Worm (Caenorhabditis elegans): ENCODE results near the gene Y62H9A.12.

Gene Y62H9A.12

ce11 chrX:11908226-11908625, 5.7 kb upstream of the Y62H9A.12 start:
- TF ChIP-seq ceh-83 (GFP tag; optimal IDR thresholded peaks at IDR 0.05), result no peak
- no peak for TF ChIP-seq nhr-237 (tag; optimal IDR thresholded peaks at IDR 0.05)
- TF ChIP-seq sem-2 (GFP tag; optimal IDR thresholded peaks at IDR 0.05), result no peak

- TF ChIP-seq pha-4 (tag; optimal IDR thresholded peaks at IDR 0.05) (no peak), ceh-39 (tag; optimal IDR thresholded peaks at IDR 0.05) (no peak), ham-2 (GFP tag; optimal IDR thresholded peaks at IDR 0.05) (no peak), drap-1 (GFP tag; optimal IDR thresholded peaks at IDR 0.05) (no peak), M03D4.4 (tag; optimal IDR thresholded peaks at IDR 0.05) (no peak), nhr-237 (tag; optimal IDR thresholded peaks at IDR 0.05) (no peak), mab-5 (tag; optimal IDR thresholded peaks at IDR 0.05) (no peak), lsy-2 (tag; optimal IDR thresholded peaks at IDR 0.05) (no peak), ztf-11 (tag; optimal IDR thresholded peaks at IDR 0.05) (no peak), mls-2 (tag; optimal IDR thresholded peaks at IDR 0.05) (no peak), unc-39 (tag; optimal IDR thresholded peaks at IDR 0.05) (no peak), flh-1 (GFP tag; optimal IDR thresholded peaks at IDR 0.05) (no peak), bed-3 (GFP tag; optimal IDR thresholded peaks at IDR 0.05) (no peak), cnd-1 (tag; optimal IDR thresholded peaks at IDR 0.05) (no peak), tbx-8 (GFP tag; optimal IDR thresholded peaks at IDR 0.05) (no peak)
Measured at ce11 chrX:11909168-11909567, 4.8 kb upstream of the Y62H9A.12 start.

- TF ChIP-seq elt-1 (tag; optimal IDR thresholded peaks at IDR 0.05; ENCODE audit: borderline replicate concordance, insufficient read depth) (no peak), mep-1 (tag; optimal IDR thresholded peaks at IDR 0.05) (no peak), mab-5 (tag; optimal IDR thresholded peaks at IDR 0.05) (no peak), nhr-237 (tag; optimal IDR thresholded peaks at IDR 0.05) (no peak), ztf-11 (tag; optimal IDR thresholded peaks at IDR 0.05) (no peak), zip-8 (tag; optimal IDR thresholded peaks at IDR 0.05) (no peak), bed-3 (GFP tag; optimal IDR thresholded peaks at IDR 0.05) (no peak), unc-120 (tag; optimal IDR thresholded peaks at IDR 0.05; ENCODE audit: poor library complexity, severe bottlenecking) (no peak), nhr-28 (tag; optimal IDR thresholded peaks at IDR 0.05) (no peak)
Measured at ce11 chrX:11910046-11910445, 3.9 kb upstream of the Y62H9A.12 start, which contains the start of gene Y62H9A.15. Gene Y62H9A.15, minus strand, starts transcription at chrX:11910145.

- TF ChIP-seq elt-1 (tag; optimal IDR thresholded peaks at IDR 0.05; ENCODE audit: borderline replicate concordance, insufficient read depth) (no peak), hlh-1 (tag; optimal IDR thresholded peaks at IDR 0.05) (no peak), cnd-1 (tag; optimal IDR thresholded peaks at IDR 0.05) (no peak), mep-1 (tag; optimal IDR thresholded peaks at IDR 0.05) (no peak), ceh-43 (GFP tag; optimal IDR thresholded peaks at IDR 0.05) (no peak), lin-13 (tag; optimal IDR thresholded peaks at IDR 0.05) (no peak), ces-1 (GFP tag; optimal IDR thresholded peaks at IDR 0.05) (no peak), ceh-39 (tag; optimal IDR thresholded peaks at IDR 0.05) (no peak), mab-5 (tag; optimal IDR thresholded peaks at IDR 0.05) (no peak), lin-32 (GFP tag; optimal IDR thresholded peaks at IDR 0.05) (no peak), ceh-83 (GFP tag; optimal IDR thresholded peaks at IDR 0.05) (no peak), unc-62 (GFP tag; optimal IDR thresholded peaks at IDR 0.05) (no peak), nhr-28 (tag; optimal IDR thresholded peaks at IDR 0.05) (no peak), snpc-4 (tag; optimal IDR thresholded peaks at IDR 0.05) (no peak), flh-1 (GFP tag; optimal IDR thresholded peaks at IDR 0.05) (no peak), elt-3 (tag; optimal IDR thresholded peaks at IDR 0.05) (no peak), drap-1 (GFP tag; optimal IDR thresholded peaks at IDR 0.05) (no peak), M03D4.4 (tag; optimal IDR thresholded peaks at IDR 0.05) (no peak)
Measured at ce11 chrX:11916705-11917104, 2.8 kb downstream of the Y62H9A.12 start, which contains the start of gene Y62H9A.13. Gene Y62H9A.13, plus strand, starts transcription at chrX:11917005.

- TF ChIP-seq ztf-11 (tag; optimal IDR thresholded peaks at IDR 0.05) (no peak), mls-2 (tag; optimal IDR thresholded peaks at IDR 0.05) (no peak), sem-2 (GFP tag; optimal IDR thresholded peaks at IDR 0.05) (no peak), ceh-83 (GFP tag; optimal IDR thresholded peaks at IDR 0.05) (no peak), nhr-2 (tag; optimal IDR thresholded peaks at IDR 0.05) (no peak), ham-2 (GFP tag; optimal IDR thresholded peaks at IDR 0.05) (no peak), unc-39 (tag; optimal IDR thresholded peaks at IDR 0.05) (no peak), zip-8 (tag; optimal IDR thresholded peaks at IDR 0.05) (no peak), M03D4.4 (tag; optimal IDR thresholded peaks at IDR 0.05) (no peak), elt-3 (tag; optimal IDR thresholded peaks at IDR 0.05) (no peak), nhr-12 (tag; optimal IDR thresholded peaks at IDR 0.05) (no peak)
Measured at ce11 chrX:11917994-11918393, 4.1 kb downstream of the Y62H9A.12 start, which contains the start of gene Y62H9A.16. Gene Y62H9A.16, plus strand, starts transcription at chrX:11918294.
